Worm (Caenorhabditis elegans) whole organism, L1 larva: ENCODE data around the gene ztf-22.
A peak's percentile ranks its signal among the peaks of the same experiment; 100 is the strongest.

Experiments used
- C34B4.2 ChIP-seq: sonication (generic microtip); optimal IDR thresholded peaks from 2 replicates; lab custom pipeline; 2017; ENCODE audit warnings: mild to moderate bottlenecking, missing genetic modification characterization, missing compliant biosample characterization
- F16B12.6 ChIP-seq: fragments of 150-350 bp; optimal IDR thresholded peaks from 2 replicates; lab custom pipeline; 2014; ENCODE audit warnings: missing biosample characterization, missing genetic modification characterization
- Y116A8C.19 ChIP-seq: sonication (generic microtip); optimal IDR thresholded peaks from 2 replicates; lab custom pipeline; 2016; ENCODE audit warnings: missing compliant biosample characterization, missing genetic modification characterization, borderline replicate concordance
- aha-1 ChIP-seq: fragments of 150-350 bp; optimal IDR thresholded peaks from 2 replicates; lab custom pipeline; 2014; ENCODE audit warnings: missing biosample characterization, missing genetic modification characterization
- aly-2 ChIP-seq: fragments of 150-350 bp; optimal IDR thresholded peaks from 2 replicates; lab custom pipeline; 2014; ENCODE audit warnings: missing biosample characterization, missing genetic modification characterization
- ceh-63 ChIP-seq: fragments of 200-800 bp; sonication (Bioruptor generic); optimal IDR thresholded peaks from 2 replicates; lab custom pipeline; 2018; ENCODE audit warnings: mild to moderate bottlenecking, missing genetic modification characterization, missing compliant biosample characterization
- ceh-8 ChIP-seq: fragments of 200-800 bp; sonication (Bioruptor generic); optimal IDR thresholded peaks from 2 replicates; lab custom pipeline; 2018; ENCODE audit warnings: mild to moderate bottlenecking, missing genetic modification characterization, moderate library complexity, missing compliant biosample characterization
- ceh-88 ChIP-seq: fragments of 200-800 bp; sonication (Bioruptor generic); IDR thresholded peaks from 2 replicates; pipeline ENCODE4 v1.3.6; 2022; ENCODE audit warnings: missing genetic modification characterization, missing compliant biosample characterization
- dpl-1 ChIP-seq, 3 experiments: fragments of 150-350 bp in 2 of 3; sonication (generic microtip) in 1 of 3; optimal IDR thresholded peaks; 2 replicates each; lab custom pipeline; 2014 to 2017; ENCODE audit warnings: missing biosample characterization in 3 of 3, missing genetic modification characterization in 3 of 3, missing genetic modification reagents in 3 of 3
- dsc-1 ChIP-seq: sonication (generic microtip); optimal IDR thresholded peaks from 2 replicates; lab custom pipeline; 2016; ENCODE audit warnings: mild to moderate bottlenecking, missing genetic modification characterization, missing compliant biosample characterization
- efl-1 ChIP-seq, 4 experiments: fragments of 150-350 bp; optimal IDR thresholded peaks in 3 of 4; peaks in 1 of 4; 1 replicate in 1 of 4; 2 replicates in 3 of 4; lab custom pipeline; 2014; ENCODE audit warnings: missing biosample characterization in 2 of 4, missing genetic modification characterization in 2 of 4, missing genetic modification reagents in 2 of 4
- efl-3 ChIP-seq: fragments of 200-800 bp; sonication (Bioruptor generic); optimal IDR thresholded peaks from 2 replicates; lab custom pipeline; 2018; ENCODE audit warnings: mild to moderate bottlenecking, missing genetic modification characterization, missing compliant biosample characterization
- elt-2 ChIP-seq: sonication (generic microtip); optimal IDR thresholded peaks from 2 replicates; lab custom pipeline; 2016; ENCODE audit warnings: missing genetic modification characterization, mild to moderate bottlenecking, inconsistent platforms, missing compliant biosample characterization, missing genetic modification reagents
- fkh-4 ChIP-seq: sonication (generic microtip); optimal IDR thresholded peaks from 2 replicates; lab custom pipeline; 2016; ENCODE audit warnings: missing compliant biosample characterization, missing genetic modification characterization, borderline replicate concordance
- fkh-8 ChIP-seq: sonication (generic microtip); optimal IDR thresholded peaks from 2 replicates; lab custom pipeline; 2016; ENCODE audit warnings: mild to moderate bottlenecking, missing genetic modification characterization, missing compliant biosample characterization
- grh-1 ChIP-seq: fragments of 200-800 bp; sonication (Bioruptor generic); IDR thresholded peaks from 2 replicates; pipeline ENCODE4 v1.3.6; 2022; ENCODE audit warnings: missing genetic modification reagents, missing genetic modification characterization, missing compliant biosample characterization
- hlh-17 ChIP-seq: fragments of 200-800 bp; sonication (Bioruptor generic); optimal IDR thresholded peaks from 2 replicates; lab custom pipeline; 2018; ENCODE audit warnings: missing genetic modification characterization, mild to moderate bottlenecking, missing compliant biosample characterization, moderate library complexity, borderline replicate concordance
- hlh-4 ChIP-seq: sonication (generic microtip); optimal IDR thresholded peaks from 2 replicates; lab custom pipeline; 2016; ENCODE audit warnings: mild to moderate bottlenecking, missing genetic modification characterization, missing compliant biosample characterization
- hpl-2 ChIP-seq: fragments of 150-350 bp; optimal IDR thresholded peaks from 2 replicates; lab custom pipeline; 2014; ENCODE audit warnings: missing biosample characterization, missing genetic modification reagents, missing genetic modification characterization
- irx-1 ChIP-seq: sonication (generic microtip); optimal IDR thresholded peaks from 2 replicates; lab custom pipeline; 2016; ENCODE audit warnings: missing genetic modification characterization, missing compliant biosample characterization
- isw-1 ChIP-seq: fragments of 200-800 bp; sonication (Bioruptor generic); IDR thresholded peaks from 2 replicates; pipeline ENCODE4 v1.3.6; 2022; ENCODE audit warnings: missing genetic modification characterization, missing compliant biosample characterization
- lin-13 ChIP-seq: fragments of 150-350 bp; optimal IDR thresholded peaks from 2 replicates; lab custom pipeline; 2014; ENCODE audit warnings: missing biosample characterization, missing genetic modification reagents, missing genetic modification characterization
- lin-14 ChIP-seq: fragments of 200-800 bp; sonication (Bioruptor generic); optimal IDR thresholded peaks from 2 replicates; lab custom pipeline; 2018; ENCODE audit warnings: mild to moderate bottlenecking, missing genetic modification characterization, moderate library complexity, missing compliant biosample characterization
- lin-15B ChIP-seq: fragments of 150-350 bp; sonication (generic microtip); optimal IDR thresholded peaks from 3 replicates; lab custom pipeline; 2014; ENCODE audit warnings: missing biosample characterization, missing genetic modification characterization
- lin-39 ChIP-seq: fragments of 150-350 bp; optimal IDR thresholded peaks from 2 replicates; lab custom pipeline; 2014; ENCODE audit warnings: missing biosample characterization, missing genetic modification reagents, missing genetic modification characterization
- mdl-1 ChIP-seq, 2 experiments: fragments of 150-350 bp; optimal IDR thresholded peaks; 2 replicates each; lab custom pipeline; 2014 to 2017; ENCODE audit warnings: missing biosample characterization in 2 of 2, missing genetic modification characterization in 2 of 2, inconsistent platforms in 1 of 2
- nhr-11 ChIP-seq: fragments of 150-350 bp; optimal IDR thresholded peaks from 2 replicates; lab custom pipeline; 2014; ENCODE audit warnings: missing biosample characterization, missing genetic modification characterization
- nhr-19 ChIP-seq: fragments of 200-800 bp; sonication (Bioruptor generic); conservative IDR thresholded peaks from 2 replicates; pipeline ENCODE4 v1.3.6; 2022; ENCODE audit warnings: missing genetic modification characterization, missing compliant biosample characterization
- nhr-28 ChIP-seq: fragments of 150-350 bp; optimal IDR thresholded peaks from 2 replicates; lab custom pipeline; 2014; ENCODE audit warnings: missing biosample characterization, missing genetic modification characterization
- nhr-47 ChIP-seq: sonication (generic microtip); optimal IDR thresholded peaks from 2 replicates; lab custom pipeline; 2016; ENCODE audit warnings: mild to moderate bottlenecking, missing genetic modification characterization, moderate library complexity, missing compliant biosample characterization
- nhr-71 ChIP-seq: sonication (generic microtip); optimal IDR thresholded peaks from 2 replicates; lab custom pipeline; 2016; ENCODE audit warnings: mild to moderate bottlenecking, missing genetic modification characterization, moderate library complexity, missing compliant biosample characterization
- nhr-76 ChIP-seq: sonication (generic microtip); optimal IDR thresholded peaks from 2 replicates; lab custom pipeline; 2017; ENCODE audit warnings: missing biosample characterization, missing genetic modification characterization
- nhr-84 ChIP-seq: sonication (generic microtip); optimal IDR thresholded peaks from 2 replicates; lab custom pipeline; 2017; ENCODE audit warnings: missing biosample characterization, missing genetic modification characterization
- nhr-85 ChIP-seq: sonication (generic microtip); peaks from one replicate; lab custom pipeline; 2016; ENCODE audit warnings: missing genetic modification characterization, inconsistent platforms, missing compliant biosample characterization
- nhr-90 ChIP-seq: sonication (generic microtip); optimal IDR thresholded peaks from 2 replicates; lab custom pipeline; 2016; ENCODE audit warnings: mild to moderate bottlenecking, missing genetic modification characterization, missing compliant biosample characterization; ENCODE audit not compliant: poor library complexity
- pag-3 ChIP-seq: sonication (generic microtip); optimal IDR thresholded peaks from 2 replicates; lab custom pipeline; 2017; ENCODE audit warnings: missing genetic modification characterization, mild to moderate bottlenecking, missing compliant biosample characterization, antibody characterized with exemption, borderline replicate concordance; ENCODE audit not compliant: insufficient read depth
- pax-3 ChIP-seq: fragments of 200-800 bp; sonication (Bioruptor generic); optimal IDR thresholded peaks from 2 replicates; lab custom pipeline; 2018; ENCODE audit warnings: mild to moderate bottlenecking, missing genetic modification characterization, moderate library complexity, missing compliant biosample characterization
- rnt-1 ChIP-seq: sonication (generic microtip); optimal IDR thresholded peaks from 2 replicates; lab custom pipeline; 2016; ENCODE audit warnings: mild to moderate bottlenecking, missing genetic modification characterization, moderate library complexity, missing compliant biosample characterization
- snu-23 ChIP-seq: sonication (generic microtip); optimal IDR thresholded peaks from 2 replicates; lab custom pipeline; 2016; ENCODE audit warnings: missing genetic modification characterization, missing compliant biosample characterization
- sox-4 ChIP-seq: sonication (generic microtip); optimal IDR thresholded peaks from 2 replicates; lab custom pipeline; 2016; ENCODE audit warnings: missing genetic modification characterization, missing compliant biosample characterization
- sptf-1 ChIP-seq: fragments of 150-350 bp; optimal IDR thresholded peaks from 2 replicates; lab custom pipeline; 2014; ENCODE audit warnings: missing biosample characterization, missing genetic modification characterization
- tbx-2 ChIP-seq: sonication (generic microtip); optimal IDR thresholded peaks from 2 replicates; lab custom pipeline; 2016; ENCODE audit warnings: missing genetic modification characterization, missing compliant biosample characterization
- tlp-1 ChIP-seq: fragments of 150-350 bp; optimal IDR thresholded peaks from 2 replicates; lab custom pipeline; 2014; ENCODE audit warnings: missing biosample characterization, missing genetic modification characterization
- unc-62 ChIP-seq: fragments of 150-350 bp; optimal IDR thresholded peaks from 2 replicates; lab custom pipeline; 2014; ENCODE audit warnings: missing biosample characterization, missing genetic modification reagents, missing genetic modification characterization
- unc-86 ChIP-seq: sonication (generic microtip); optimal IDR thresholded peaks from 2 replicates; lab custom pipeline; 2016; ENCODE audit warnings: missing genetic modification characterization, missing compliant biosample characterization
- vab-15 ChIP-seq: sonication (generic microtip); optimal IDR thresholded peaks from 2 replicates; lab custom pipeline; 2017; ENCODE audit warnings: missing genotype, mild to moderate bottlenecking, missing genetic modification characterization, missing compliant biosample characterization
- ztf-11 ChIP-seq, 2 experiments: sonication (generic microtip); optimal IDR thresholded peaks; 2 replicates each; lab custom pipeline; 2016 to 2017; ENCODE audit warnings: missing genetic modification characterization in 2 of 2, missing biosample characterization in 1 of 2, missing compliant biosample characterization in 1 of 2
- ztf-4 ChIP-seq: fragments of 150-350 bp; optimal IDR thresholded peaks from 2 replicates; lab custom pipeline; 2014; ENCODE audit warnings: missing biosample characterization, missing genetic modification characterization

Gene ztf-22

ce11 chrII:13285729-13286128 is at the start of gene ztf-22:
ztf-22 (minus strand) TSS chrII:13285829.
- TF ChIP-seq unc-86 (no peak), ceh-8 (no peak), isw-1 (GFP tag; lab: Robert Waterston, UW) (no peak), pag-3 (tag; lab: Kevin White, UChicago) (no peak), dsc-1 (no peak), snu-23 (GFP tag; lab: Kevin White, UChicago) (no peak), ceh-88 (GFP tag; lab: Robert Waterston, UW) (no peak), ztf-11 (tag; optimal IDR thresholded peaks at IDR 0.05; lab: Kevin White, UChicago) (no peak), mdl-1 (tag; optimal IDR thresholded peaks at IDR 0.05; lab: Kevin White, UChicago) (no peak), irx-1 (tag; lab: Kevin White, UChicago) (no peak), hpl-2 (GFP tag; lab: Kevin White, UChicago) (no peak), aly-2 (tag; lab: Kevin White, UChicago) (no peak), sptf-1 (tag; lab: Kevin White, UChicago) (no peak), nhr-84 (tag; lab: Kevin White, UChicago) (no peak), nhr-71 (tag; lab: Kevin White, UChicago) (no peak), nhr-19 (GFP tag; lab: Robert Waterston, UW) (no peak), hlh-17 (GFP tag; lab: Kevin White, UChicago) (no peak), ceh-63 (GFP tag; lab: Kevin White, UChicago) (no peak), F16B12.6 (tag; lab: Kevin White, UChicago) (no peak)

ce11 chrII:13334966-13335698 is 49.5 kb upstream of the ztf-22 start:
- TF ChIP-seq elt-2 (tag; lab: Kevin White, UChicago) (no peak), efl-3 (no peak), ceh-88 (GFP tag; lab: Robert Waterston, UW) (peak; percentile 58; the same call in 1 of the 2 replicates), lin-13 (peak; percentile 67), lin-39 (peak; percentile 3), nhr-76 (no peak), sox-4 (tag; lab: Kevin White, UChicago) (peak; percentile 40), nhr-84 (tag; lab: Kevin White, UChicago) (no peak), rnt-1 (peak; percentile 61), dpl-1 (GFP tag; optimal IDR thresholded peaks at IDR 0.05; lab: Kevin White, UChicago) (peak; percentile 14 to 42 (median 40)), grh-1 (GFP tag; lab: Robert Waterston, UW) (peak; percentile 60), nhr-11 (tag; lab: Kevin White, UChicago) (peak; percentile 64), nhr-28 (tag; lab: Kevin White, UChicago) (no peak), hlh-4 (tag; lab: Kevin White, UChicago) (no peak), nhr-90 (tag; lab: Kevin White, UChicago) (peak; percentile 49), fkh-4 (no peak), pax-3 (tag; lab: Kevin White, UChicago) (peak; percentile 57), nhr-85 (tag; lab: Kevin White, UChicago) (peak; percentile 80), fkh-8 (tag; lab: Kevin White, UChicago) (peak; percentile 95), ceh-63 (GFP tag; lab: Kevin White, UChicago) (peak; percentile 40), ztf-4 (tag; lab: Kevin White, UChicago) (peak; percentile 82), irx-1 (tag; lab: Kevin White, UChicago) (peak; percentile 78), tlp-1 (tag; lab: Kevin White, UChicago) (no peak), Y116A8C.19 (no peak), tbx-2 (tag; lab: Kevin White, UChicago) (peak; percentile 90), efl-1 (optimal IDR thresholded peaks at IDR 0.05; lab: Kevin White, UChicago) (peak; percentile 74 to 86), efl-1 (GFP tag; optimal IDR thresholded peaks at IDR 0.05 in 1 of 2; lab: Kevin White, UChicago) (peak; percentile 33 to 92), hpl-2 (GFP tag; lab: Kevin White, UChicago) (no peak), aha-1 (no peak), lin-14 (peak; percentile 99), lin-15B (tag; lab: Kevin White, UChicago) (peak; percentile 27), nhr-47 (tag; lab: Kevin White, UChicago) (peak; percentile 91), vab-15 (tag; lab: Kevin White, UChicago) (no peak), C34B4.2 (no peak), unc-62 (no peak)
